Worm (Caenorhabditis elegans): ENCODE results near the gene fbl-1.

- TF ChIP-seq nhr-12 (tag; optimal IDR thresholded peaks at IDR 0.05) (no peak), unc-62 (GFP tag; optimal IDR thresholded peaks at IDR 0.05) (no peak), lsy-2 (tag; optimal IDR thresholded peaks at IDR 0.05) (no peak), mep-1 (tag; optimal IDR thresholded peaks at IDR 0.05) (no peak), ztf-11 (tag; optimal IDR thresholded peaks at IDR 0.05) (no peak), M03D4.4 (tag; optimal IDR thresholded peaks at IDR 0.05) (no peak), elt-3 (tag; optimal IDR thresholded peaks at IDR 0.05) (peak; percentile 21), snpc-4 (tag; optimal IDR thresholded peaks at IDR 0.05) (no peak), lin-13 (tag; optimal IDR thresholded peaks at IDR 0.05) (no peak), nhr-76 (tag; optimal IDR thresholded peaks at IDR 0.05) (no peak)
These were observed 5.5 kb upstream of the fbl-1 start for ce11 chrIV:9535105-9535504.
